Fruit fly (Drosophila melanogaster) whole organism, embryonic: ENCODE data around the gene CG5715.

Experiments used
- Dll ChIP-seq: fragments of 200-800 bp; sonication (Bioruptor generic); IDR thresholded peaks from 4 replicates; pipeline ENCODE4 v1.3.6; 2022; ENCODE audit warnings: missing biosample characterization, missing genetic modification characterization; ENCODE audit not compliant: partially characterized antibody
- NC2α ChIP-seq: fragments of 200-800 bp; sonication (Bioruptor generic); optimal IDR thresholded peaks from 2 replicates; lab custom pipeline; 2016; ENCODE audit warnings: missing biosample characterization, missing genetic modification characterization
- ham ChIP-seq: fragments of 200-800 bp; sonication (Bioruptor generic); IDR thresholded peaks from 2 replicates; pipeline ENCODE4 v1.3.6; 2022; ENCODE audit warnings: missing biosample characterization, missing genetic modification characterization
- insv ChIP-seq, 2 experiments: fragments of 200-800 bp; sonication (Bioruptor generic); optimal IDR thresholded peaks; 3 replicates each; lab custom pipeline; 2016 to 2018; ENCODE audit warnings: missing biosample characterization in 2 of 2, missing genetic modification characterization in 2 of 2
- pan ChIP-seq, 4 experiments: fragments of >200 bp in 3 of 4; fragments of 200-800 bp in 1 of 4; sonication (Bioruptor generic) in 1 of 4; optimal IDR thresholded peaks in 3 of 4; IDR thresholded peaks in 1 of 4; 2 replicates each; pipeline versions ENCODE4 v1.3.6 to Lab custom; 2017 to 2022; ENCODE audit warnings: missing biosample characterization in 2 of 4, missing genetic modification characterization in 2 of 4, mixed read lengths in 1 of 4
- pum ChIP-seq: fragments of 200-800 bp; sonication (Bioruptor generic); optimal IDR thresholded peaks from 2 replicates; lab custom pipeline; 2016; ENCODE audit warnings: missing biosample characterization, missing genetic modification characterization

DNA sequence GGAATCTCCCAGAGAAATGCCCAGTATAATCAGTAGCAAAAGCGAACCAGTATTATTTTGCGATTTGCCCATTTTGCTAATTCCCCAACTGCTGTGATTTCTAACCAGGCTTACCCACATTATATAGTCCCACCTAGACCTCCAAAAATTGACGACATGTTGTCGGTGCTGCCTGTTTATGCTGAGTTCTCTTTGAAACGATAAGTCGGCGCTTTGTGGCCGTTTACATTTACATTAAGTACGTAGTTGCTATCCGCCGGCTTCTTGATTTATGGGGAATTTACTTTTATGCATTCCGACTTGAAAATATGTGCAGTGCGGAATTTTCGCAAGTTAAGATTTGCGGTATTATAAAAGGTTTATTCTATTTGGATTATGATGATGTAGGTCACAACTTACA lies at the start of gene CG5715:
- TF ChIP-seq ham (GFP tag; lab: Robert Waterston, UW) = no peak
- no peak for TF ChIP-seq pan (optimal IDR thresholded peaks at IDR 0.05; lab: Kevin White, UChicago)
- TF ChIP-seq pan (GFP tag; optimal IDR thresholded peaks at IDR 0.05 in 1 of 2, IDR thresholded peaks at IDR 0.05 in 1 of 2) = no peak
- no peak for TF ChIP-seq NC2α (GFP tag; lab: Kevin White, UChicago)
- no peak for TF ChIP-seq Dll (GFP tag; lab: Robert Waterston, UW)
- no peak for TF ChIP-seq insv (GFP tag; optimal IDR thresholded peaks at IDR 0.05; lab: Kevin White, UChicago)
- TF ChIP-seq pum (GFP tag; lab: Kevin White, UChicago) = no peak
